Worm (Caenorhabditis elegans) whole organism, L3 larva: ENCODE results near the gene ZK6.6.

Experiments used
- R02D3.7 ChIP-seq: fragments of 150-350 bp; optimal IDR thresholded peaks from 2 replicates; lab custom pipeline; 2014; ENCODE audit warnings: missing biosample characterization, missing genetic modification characterization
- ZK546.5 ChIP-seq: sonication (generic microtip); optimal IDR thresholded peaks from 2 replicates; lab custom pipeline; 2017; ENCODE audit warnings: missing biosample characterization, missing genetic modification characterization
- aly-2 ChIP-seq: fragments of 150-350 bp; optimal IDR thresholded peaks from 2 replicates; lab custom pipeline; 2014; ENCODE audit warnings: missing biosample characterization, missing genetic modification characterization
- ama-1 ChIP-seq: fragments of 150-350 bp; optimal IDR thresholded peaks from 2 replicates; lab custom pipeline; 2018
- ceh-16 ChIP-seq: sonication (generic microtip); optimal IDR thresholded peaks from 2 replicates; lab custom pipeline; 2017; ENCODE audit warnings: missing biosample characterization, missing genetic modification characterization
- ceh-28 ChIP-seq: fragments of 150-350 bp; optimal IDR thresholded peaks from 2 replicates; lab custom pipeline; 2014; ENCODE audit warnings: missing biosample characterization, missing genetic modification reagents, missing genetic modification characterization
- ceh-82 ChIP-seq: fragments of 150-350 bp; optimal IDR thresholded peaks from 2 replicates; lab custom pipeline; 2014; ENCODE audit warnings: missing biosample characterization, missing genetic modification characterization
- ceh-9 ChIP-seq: sonication (generic microtip); optimal IDR thresholded peaks from 2 replicates; lab custom pipeline; 2018; ENCODE audit warnings: missing biosample characterization, missing genetic modification characterization
- daf-12 ChIP-seq: fragments of 150-350 bp; optimal IDR thresholded peaks from 2 replicates; lab custom pipeline; 2014; ENCODE audit warnings: missing biosample characterization, missing genetic modification reagents, missing genetic modification characterization
- egl-27 ChIP-seq: sonication (generic microtip); optimal IDR thresholded peaks from 4 replicates; lab custom pipeline; 2017; ENCODE audit warnings: missing biosample characterization, missing genetic modification reagents, missing genetic modification characterization
- egl-5 ChIP-seq: fragments of 150-350 bp; optimal IDR thresholded peaks from 2 replicates; lab custom pipeline; 2017; ENCODE audit warnings: missing biosample characterization, missing genetic modification reagents, missing genetic modification characterization, inconsistent platforms
- elt-1 ChIP-seq: fragments of 150-350 bp; optimal IDR thresholded peaks from 2 replicates; lab custom pipeline; 2014; ENCODE audit warnings: missing biosample characterization, missing genetic modification characterization
- elt-2 ChIP-seq: sonication (generic microtip); optimal IDR thresholded peaks from 2 replicates; lab custom pipeline; 2016; ENCODE audit warnings: missing genetic modification reagents, mild to moderate bottlenecking, missing genetic modification characterization, missing compliant biosample characterization
- elt-3 ChIP-seq, 3 experiments: fragments of 150-350 bp in 1 of 3; sonication (generic microtip) in 2 of 3; optimal IDR thresholded peaks; 2 replicates in 2 of 3; 4 replicates in 1 of 3; lab custom pipeline; 2014 to 2017; ENCODE audit warnings: missing biosample characterization in 3 of 3, missing genetic modification characterization in 3 of 3
- eor-1 ChIP-seq, 2 experiments: fragments of 150-350 bp; optimal IDR thresholded peaks; 2 replicates each; lab custom pipeline; 2014 to 2018; ENCODE audit warnings: missing biosample characterization in 2 of 2, missing genetic modification characterization in 2 of 2
- fkh-10 ChIP-seq: sonication (generic microtip); optimal IDR thresholded peaks from 2 replicates; lab custom pipeline; 2017; ENCODE audit warnings: missing biosample characterization, missing genetic modification reagents, missing genetic modification characterization
- fkh-2 ChIP-seq: fragments of 150-350 bp; optimal IDR thresholded peaks from 2 replicates; lab custom pipeline; 2014; ENCODE audit warnings: missing biosample characterization, missing genetic modification reagents, missing genetic modification characterization
- fos-1 ChIP-seq: fragments of 150-350 bp; optimal IDR thresholded peaks from 2 replicates; lab custom pipeline; 2014; ENCODE audit warnings: missing biosample characterization, missing genetic modification characterization
- hmg-11 ChIP-seq: sonication (generic microtip); optimal IDR thresholded peaks from 2 replicates; lab custom pipeline; 2016; ENCODE audit warnings: missing genetic modification characterization, missing compliant biosample characterization
- jun-1 ChIP-seq: fragments of 150-350 bp; optimal IDR thresholded peaks from 2 replicates; lab custom pipeline; 2014; ENCODE audit warnings: missing biosample characterization, missing genetic modification reagents, missing genetic modification characterization
- lin-15B ChIP-seq: fragments of 150-350 bp; optimal IDR thresholded peaks from 2 replicates; lab custom pipeline; 2014; ENCODE audit warnings: missing biosample characterization, missing genetic modification characterization
- lin-39 ChIP-seq: fragments of 150-350 bp; optimal IDR thresholded peaks from 2 replicates; lab custom pipeline; 2018; ENCODE audit warnings: missing biosample characterization, missing genetic modification reagents, missing genetic modification characterization
- lsy-12 ChIP-seq: sonication (generic microtip); optimal IDR thresholded peaks from 2 replicates; lab custom pipeline; 2016; ENCODE audit warnings: mild to moderate bottlenecking, missing genetic modification characterization, missing compliant biosample characterization
- mdl-1 ChIP-seq: fragments of 150-350 bp; optimal IDR thresholded peaks from 2 replicates; lab custom pipeline; 2014; ENCODE audit warnings: missing biosample characterization, missing genetic modification characterization
- mml-1 ChIP-seq: fragments of 150-350 bp; sonication (generic microtip); optimal IDR thresholded peaks from 3 replicates; lab custom pipeline; 2014; ENCODE audit warnings: missing biosample characterization, missing genetic modification characterization
- nfya-1 ChIP-seq: sonication (generic microtip); optimal IDR thresholded peaks from 2 replicates; lab custom pipeline; 2017; ENCODE audit warnings: missing genetic modification characterization, mild to moderate bottlenecking, missing compliant biosample characterization, antibody characterized with exemption, moderate library complexity; ENCODE audit not compliant: insufficient read depth
- nhr-11 ChIP-seq: fragments of 150-350 bp; optimal IDR thresholded peaks from 2 replicates; lab custom pipeline; 2014; ENCODE audit warnings: missing biosample characterization, missing genetic modification characterization
- nhr-12 ChIP-seq: fragments of 150-350 bp; optimal IDR thresholded peaks from 2 replicates; lab custom pipeline; 2014; ENCODE audit warnings: missing biosample characterization, missing genetic modification characterization
- nhr-23 ChIP-seq: fragments of 150-350 bp; optimal IDR thresholded peaks from 2 replicates; lab custom pipeline; 2014; ENCODE audit warnings: missing biosample characterization, missing genetic modification reagents, missing genetic modification characterization
- nhr-237 ChIP-seq: fragments of 150-350 bp; optimal IDR thresholded peaks from 2 replicates; lab custom pipeline; 2014; ENCODE audit warnings: missing biosample characterization, missing genetic modification characterization
- nhr-25 ChIP-seq: sonication (generic microtip); optimal IDR thresholded peaks from 2 replicates; lab custom pipeline; 2017; ENCODE audit warnings: missing biosample characterization, missing genetic modification characterization
- nhr-28 ChIP-seq: fragments of 150-350 bp; optimal IDR thresholded peaks from 2 replicates; lab custom pipeline; 2014; ENCODE audit warnings: missing biosample characterization, missing genetic modification characterization
- nhr-43 ChIP-seq: sonication (generic microtip); optimal IDR thresholded peaks from 2 replicates; lab custom pipeline; 2016; ENCODE audit warnings: mild to moderate bottlenecking, missing genetic modification characterization, missing compliant biosample characterization; ENCODE audit not compliant: poor library complexity, severe bottlenecking
- nhr-67 ChIP-seq: fragments of 150-350 bp; optimal IDR thresholded peaks from 2 replicates; lab custom pipeline; 2014; ENCODE audit warnings: missing biosample characterization, missing genetic modification characterization
- nhr-76 ChIP-seq: fragments of 150-350 bp; sonication (generic microtip); optimal IDR thresholded peaks from 5 replicates; lab custom pipeline; 2014; ENCODE audit warnings: missing biosample characterization, missing genetic modification characterization
- nhr-77 ChIP-seq: fragments of 150-350 bp; optimal IDR thresholded peaks from 2 replicates; lab custom pipeline; 2014; ENCODE audit warnings: missing biosample characterization, missing genetic modification characterization
- pha-4 ChIP-seq: fragments of 150-350 bp; optimal IDR thresholded peaks from 2 replicates; lab custom pipeline; 2014; ENCODE audit warnings: missing biosample characterization, missing genetic modification reagents, missing genetic modification characterization
- pqm-1 ChIP-seq: fragments of 150-350 bp; optimal IDR thresholded peaks from 2 replicates; lab custom pipeline; 2017; ENCODE audit warnings: missing biosample characterization, missing genetic modification characterization, inconsistent platforms
- sea-2 ChIP-seq: fragments of 150-350 bp; sonication (generic microtip); optimal IDR thresholded peaks from 4 replicates; lab custom pipeline; 2014; ENCODE audit warnings: missing biosample characterization, missing genetic modification reagents, missing genetic modification characterization
- skn-1 ChIP-seq: fragments of 150-350 bp; optimal IDR thresholded peaks from 2 replicates; lab custom pipeline; 2014; ENCODE audit warnings: missing biosample characterization, missing genetic modification characterization
- snpc-4 ChIP-seq: fragments of 150-350 bp; optimal IDR thresholded peaks from 2 replicates; lab custom pipeline; 2014; ENCODE audit warnings: missing biosample characterization, missing genetic modification characterization
- tbx-2 ChIP-seq: sonication (generic microtip); optimal IDR thresholded peaks from 2 replicates; lab custom pipeline; 2016; ENCODE audit warnings: mild to moderate bottlenecking, missing genetic modification characterization, missing compliant biosample characterization
- unc-39 ChIP-seq: sonication (generic microtip); optimal IDR thresholded peaks from 4 replicates; lab custom pipeline; 2017; ENCODE audit warnings: missing biosample characterization, missing genetic modification characterization
- unc-62 ChIP-seq: fragments of 150-350 bp; sonication (generic microtip); optimal IDR thresholded peaks from 4 replicates; lab custom pipeline; 2014; ENCODE audit warnings: missing biosample characterization, missing genetic modification reagents, missing genetic modification characterization
- zag-1 ChIP-seq: fragments of 150-350 bp; optimal IDR thresholded peaks from 2 replicates; lab custom pipeline; 2014; ENCODE audit warnings: missing biosample characterization, missing genetic modification characterization
- ztf-11 ChIP-seq: fragments of 150-350 bp; optimal IDR thresholded peaks from 2 replicates; lab custom pipeline; 2014; ENCODE audit warnings: missing biosample characterization, missing genetic modification characterization
- ztf-4 ChIP-seq: fragments of 150-350 bp; optimal IDR thresholded peaks from 2 replicates; lab custom pipeline; 2014; ENCODE audit warnings: missing biosample characterization, missing genetic modification characterization

The ZK6.6 gene

ce11 chrV:381227-381950 lies 7.1 kb upstream of the ZK6.6 start, which contains the start of gene ZK6.8:
Gene ZK6.8, plus strand, starts transcription at chrV:381908.
- peak; percentile 26 for TF ChIP-seq elt-2 (tag; lab: Kevin White, UChicago)
- TF ChIP-seq fkh-2, result no peak
- TF ChIP-seq nhr-77 (tag; lab: Kevin White, UChicago), result no peak
- no peak for TF ChIP-seq nhr-12 (tag; lab: Kevin White, UChicago)
- TF ChIP-seq unc-62 (GFP tag; lab: Kevin White, UChicago), result peak; percentile 27
- no peak for TF ChIP-seq fos-1
- no peak for TF ChIP-seq hmg-11 (tag; lab: Kevin White, UChicago)
- peak; percentile 97 for TF ChIP-seq nhr-43 (tag; lab: Kevin White, UChicago)
- TF ChIP-seq nhr-67, result no peak
- peak; percentile 64 to 72 (median 69) for TF ChIP-seq elt-3 (tag; optimal IDR thresholded peaks at IDR 0.05; lab: Kevin White, UChicago)
- TF ChIP-seq ceh-16 (tag; lab: Kevin White, UChicago), result no peak
- TF ChIP-seq tbx-2, result peak; percentile 10
- TF ChIP-seq mml-1, result no peak
- no peak for TF ChIP-seq ama-1
- no peak for TF ChIP-seq lin-15B (tag; lab: Kevin White, UChicago)
- TF ChIP-seq pqm-1 (tag; lab: Kevin White, UChicago), result no peak
- peak; percentile 31 for TF ChIP-seq snpc-4 (tag; lab: Kevin White, UChicago)
- TF ChIP-seq ZK546.5 (tag; lab: Kevin White, UChicago), result no peak
- TF ChIP-seq ceh-9, result no peak
- TF ChIP-seq jun-1 (tag; lab: Kevin White, UChicago), result no peak
- TF ChIP-seq lsy-12, result peak; percentile 14
- no peak for TF ChIP-seq ztf-4
- no peak for TF ChIP-seq egl-5 (tag; lab: Kevin White, UChicago)
- no peak for TF ChIP-seq unc-39 (tag; lab: Kevin White, UChicago)
- TF ChIP-seq nhr-11 (tag; lab: Kevin White, UChicago), result no peak
- TF ChIP-seq nhr-25 (tag; lab: Kevin White, UChicago), result peak; percentile 92
- peak; percentile 27 for TF ChIP-seq ceh-28 (tag; lab: Kevin White, UChicago)
- TF ChIP-seq nhr-237 (tag; lab: Kevin White, UChicago), result no peak
- no peak for TF ChIP-seq mdl-1
- TF ChIP-seq fkh-10 (GFP tag; lab: Kevin White, UChicago), result no peak
- TF ChIP-seq nfya-1, result no peak
- TF ChIP-seq nhr-76 (tag; lab: Kevin White, UChicago), result no peak
- TF ChIP-seq eor-1 (tag; optimal IDR thresholded peaks at IDR 0.05; lab: Kevin White, UChicago), result no peak
- no peak for TF ChIP-seq sea-2 (GFP tag; lab: Kevin White, UChicago)
- no peak for TF ChIP-seq ceh-82 (tag; lab: Kevin White, UChicago)
- no peak for TF ChIP-seq aly-2 (tag; lab: Kevin White, UChicago)
- TF ChIP-seq egl-27 (tag; lab: Kevin White, UChicago), result peak; percentile 58
- no peak for TF ChIP-seq lin-39 (tag; lab: Kevin White, UChicago)
- no peak for TF ChIP-seq pha-4
- TF ChIP-seq nhr-23 (tag; lab: Kevin White, UChicago), result peak; percentile 93
- TF ChIP-seq skn-1 (tag; lab: Kevin White, UChicago), result no peak
- no peak for TF ChIP-seq daf-12 (tag; lab: Kevin White, UChicago)
- TF ChIP-seq ztf-11, result no peak
- peak; percentile 0 for TF ChIP-seq R02D3.7 (tag; lab: Kevin White, UChicago)
- TF ChIP-seq elt-1 (tag; lab: Kevin White, UChicago), result no peak
- TF ChIP-seq nhr-28 (tag; lab: Kevin White, UChicago), result no peak
- TF ChIP-seq zag-1 (tag; lab: Kevin White, UChicago), result no peak
